Fruit fly (Drosophila melanogaster): ENCODE measurements around the gene Peritrophin-15b.

Peritrophin-15b gene

dm6 chr2L:8423460-8424089 lies 28.8 kb upstream of the Peritrophin-15b start (continued):
- TF ChIP-seq D (optimal IDR thresholded peaks at IDR 0.05) (peak; percentile 43), D (GFP tag; optimal IDR thresholded peaks at IDR 0.05) (no peak), nom (GFP tag; optimal IDR thresholded peaks at IDR 0.05) (peak; percentile 39), CG9727 (GFP tag; optimal IDR thresholded peaks at IDR 0.05) (peak; percentile 15), CG14710 (tag; optimal IDR thresholded peaks at IDR 0.05) (peak; percentile 39), CG17361 (GFP tag; IDR thresholded peaks at IDR 0.05) (peak; percentile 44; the same call in 2 of the 3 replicates), emc (GFP tag; optimal IDR thresholded peaks at IDR 0.05) (no peak), jigr1 (GFP tag; IDR thresholded peaks at IDR 0.05) (no peak), unpg (GFP tag; optimal IDR thresholded peaks at IDR 0.05) (peak; percentile 8), CG2712 (tag; optimal IDR thresholded peaks at IDR 0.05) (peak; percentile 47), BEAF-32 (GFP tag; optimal IDR thresholded peaks at IDR 0.05) (no peak), nau (GFP tag; optimal IDR thresholded peaks at IDR 0.05) (peak; percentile 14), sima (GFP tag; optimal IDR thresholded peaks at IDR 0.05) (no peak), zf30C (GFP tag; optimal IDR thresholded peaks at IDR 0.05) (no peak), tap (tag; optimal IDR thresholded peaks at IDR 0.05) (peak; percentile 5), CG11504 (tag; optimal IDR thresholded peaks at IDR 0.05) (peak; percentile 21), CG5180 (GFP tag; optimal IDR thresholded peaks at IDR 0.05) (peak; percentile 9), fu2 (GFP tag; optimal IDR thresholded peaks at IDR 0.05) (no peak), CG17359 (tag; optimal IDR thresholded peaks at IDR 0.05) (peak; percentile 14), hkb (optimal IDR thresholded peaks at IDR 0.05) (no peak), hkb (GFP tag; IDR thresholded peaks at IDR 0.05) (no peak), mld (GFP tag; IDR thresholded peaks at IDR 0.05; ENCODE audit: partially characterized antibody) (no peak), ase (GFP tag; IDR thresholded peaks at IDR 0.05) (no peak), Sox100B (GFP tag; optimal IDR thresholded peaks at IDR 0.05) (peak; percentile 21), wek (GFP tag; optimal IDR thresholded peaks at IDR 0.05) (peak; percentile 28), CG4360 (GFP tag; IDR thresholded peaks at IDR 0.05) (no peak), seq (GFP tag; IDR thresholded peaks at IDR 0.05) (no peak), ATbp (GFP tag; optimal IDR thresholded peaks at IDR 0.05) (peak; percentile 71), CG2678 (tag; optimal IDR thresholded peaks at IDR 0.05) (peak; percentile 36), ara (GFP tag; IDR thresholded peaks at IDR 0.05) (no peak), Asciz (GFP tag; optimal IDR thresholded peaks at IDR 0.05) (peak; percentile 2), eve (GFP tag; optimal IDR thresholded peaks at IDR 0.05) (peak in 1 of 2 experiments; percentile 67), MTF-1 (GFP tag; optimal IDR thresholded peaks at IDR 0.05; ENCODE audit: borderline replicate concordance) (no peak), pzg (GFP tag; optimal IDR thresholded peaks at IDR 0.05) (no peak), CG8388 (GFP tag; optimal IDR thresholded peaks at IDR 0.05) (peak; percentile 3), kay (GFP tag; optimal IDR thresholded peaks at IDR 0.05) (peak; percentile 14), CG11085 (GFP tag; IDR thresholded peaks at IDR 0.05) (no peak), CG12391 (tag; optimal IDR thresholded peaks at IDR 0.05) (peak; percentile 14), CG3407 (GFP tag; optimal IDR thresholded peaks at IDR 0.05) (peak; percentile 24), tll (GFP tag; optimal IDR thresholded peaks at IDR 0.05) (no peak), Dip3 (GFP tag; optimal IDR thresholded peaks at IDR 0.05) (no peak), Sry-β (GFP tag; optimal IDR thresholded peaks at IDR 0.05) (peak; percentile 92), CG33213 (GFP tag; optimal IDR thresholded peaks at IDR 0.05) (peak; percentile 1), CrebB (tag; optimal IDR thresholded peaks at IDR 0.05) (peak; percentile 6), HmgZ (tag; optimal IDR thresholded peaks at IDR 0.05) (no peak), Spps (tag; optimal IDR thresholded peaks at IDR 0.05) (peak; percentile 29), CG4707 (GFP tag; optimal IDR thresholded peaks at IDR 0.05) (peak; percentile 45), crc (GFP tag; optimal IDR thresholded peaks at IDR 0.05) (no peak), org-1 (GFP tag; optimal IDR thresholded peaks at IDR 0.05) (no peak)
